Fruit fly (Drosophila melanogaster) whole organism, embryonic: ENCODE measurements around the gene p115.

Experiments used
- Atf-2 ChIP-seq: fragments of 200-800 bp; sonication (Bioruptor generic); optimal IDR thresholded peaks from 2 replicates; lab custom pipeline; 2016; ENCODE audit warnings: missing biosample characterization, missing genetic modification characterization
- CG10267 ChIP-seq: fragments of 200-800 bp; sonication (Bioruptor generic); optimal IDR thresholded peaks from 2 replicates; lab custom pipeline; 2018; ENCODE audit warnings: missing biosample characterization, mild to moderate bottlenecking, missing genetic modification characterization, moderate library complexity
- CG10543 ChIP-seq: fragments of 200-800 bp; sonication (Bioruptor generic); optimal IDR thresholded peaks from 3 replicates; lab custom pipeline; 2017; ENCODE audit warnings: missing biosample characterization, mild to moderate bottlenecking, missing genetic modification characterization, moderate library complexity
- CG10654 ChIP-seq: fragments of 200-800 bp; sonication (Bioruptor generic); optimal IDR thresholded peaks from 2 replicates; lab custom pipeline; 2016; ENCODE audit warnings: missing biosample characterization, missing genetic modification characterization
- CG11247 ChIP-seq: fragments of 200-800 bp; sonication (Bioruptor generic); IDR thresholded peaks from 2 replicates; pipeline ENCODE4 v1.3.6; 2022; ENCODE audit warnings: missing biosample characterization, missing genetic modification characterization
- CG1233 ChIP-seq: fragments of 200-800 bp; sonication (Bioruptor generic); optimal IDR thresholded peaks from 4 replicates; lab custom pipeline; 2018; ENCODE audit warnings: missing biosample characterization, mild to moderate bottlenecking, missing genetic modification characterization
- CG13287 ChIP-seq: fragments of 200-800 bp; sonication (Bioruptor generic); IDR thresholded peaks from 2 replicates; pipeline ENCODE4 v1.3.6; 2022; ENCODE audit warnings: missing biosample characterization, missing genetic modification characterization; ENCODE audit not compliant: partially characterized antibody
- CG13424 ChIP-seq: fragments of 200-800 bp; sonication (Bioruptor generic); optimal IDR thresholded peaks from 2 replicates; lab custom pipeline; 2019; ENCODE audit warnings: missing biosample characterization, mild to moderate bottlenecking, missing genetic modification characterization, moderate library complexity
- CG14050 ChIP-seq: fragments of 200-800 bp; sonication (Bioruptor generic); IDR thresholded peaks from 3 replicates; pipeline ENCODE4 v1.3.6; 2022; ENCODE audit warnings: missing biosample characterization, missing genetic modification characterization
- CG15011 ChIP-seq: fragments of 200-800 bp; sonication (Bioruptor generic); optimal IDR thresholded peaks from 3 replicates; lab custom pipeline; 2018; ENCODE audit warnings: missing biosample characterization, mild to moderate bottlenecking, missing genetic modification characterization
- CG16779 ChIP-seq: fragments of 200-800 bp; sonication (Bioruptor generic); IDR thresholded peaks from 2 replicates; pipeline ENCODE4 v1.3.6; 2022; ENCODE audit warnings: missing biosample characterization, missing genetic modification characterization
- CG17568 ChIP-seq: fragments of 200-800 bp; sonication (Bioruptor generic); optimal IDR thresholded peaks from 2 replicates; lab custom pipeline; 2018; ENCODE audit warnings: missing biosample characterization, mild to moderate bottlenecking, missing genetic modification characterization, moderate library complexity
- CG1832 ChIP-seq: fragments of 200-800 bp; sonication (Bioruptor generic); optimal IDR thresholded peaks from 2 replicates; lab custom pipeline; 2017; ENCODE audit warnings: missing biosample characterization, mild to moderate bottlenecking, missing genetic modification characterization, inconsistent platforms
- CG2712 ChIP-seq: fragments of 200-800 bp; optimal IDR thresholded peaks from 3 replicates; lab custom pipeline; 2019; ENCODE audit warnings: missing biosample characterization, mild to moderate bottlenecking, missing genetic modification characterization, moderate library complexity
- CG3726 ChIP-seq: fragments of 200-800 bp; sonication (Bioruptor generic); IDR thresholded peaks from 3 replicates; pipeline ENCODE4, ENCODE4 v1.3.6; 2022; ENCODE audit warnings: missing biosample characterization, missing genetic modification characterization
- CG5180 ChIP-seq: fragments of 200-800 bp; sonication (Bioruptor generic); optimal IDR thresholded peaks from 3 replicates; lab custom pipeline; 2017; ENCODE audit warnings: missing biosample characterization, missing genetic modification characterization, mild to moderate bottlenecking, moderate library complexity, missing genetic modification reagents
- CG6254 ChIP-seq: fragments of 200-800 bp; sonication (Bioruptor generic); optimal IDR thresholded peaks from 3 replicates; lab custom pipeline; 2017; ENCODE audit warnings: mild to moderate bottlenecking, missing biosample characterization, missing genetic modification reagents, missing genetic modification characterization
- CG8359 ChIP-seq: fragments of 200-800 bp; sonication (Bioruptor generic); optimal IDR thresholded peaks from 2 replicates; lab custom pipeline; 2017; ENCODE audit warnings: missing biosample characterization, mild to moderate bottlenecking, missing genetic modification characterization, borderline replicate concordance
- Chrac-16 ChIP-seq: fragments of 200-800 bp; sonication (Bioruptor generic); optimal IDR thresholded peaks from 3 replicates; lab custom pipeline; 2016; ENCODE audit warnings: missing biosample characterization, missing genetic modification characterization
- Doc3 ChIP-seq: fragments of 200-800 bp; sonication (Bioruptor generic); IDR thresholded peaks from 3 replicates; pipeline ENCODE4 v1.3.6; 2022; ENCODE audit warnings: missing biosample characterization, missing genetic modification characterization; ENCODE audit not compliant: partially characterized antibody
- Eip74EF ChIP-seq, 2 experiments: fragments of 200-800 bp in 1 of 2; fragments of >200 bp in 1 of 2; sonication (Bioruptor generic) in 1 of 2; optimal IDR thresholded peaks; 2 replicates each; lab custom pipeline; 2017 to 2019; ENCODE audit warnings: missing biosample characterization in 2 of 2, missing genetic modification characterization in 2 of 2, mild to moderate bottlenecking in 1 of 2, moderate library complexity in 1 of 2
- Fer1 ChIP-seq: fragments of 200-800 bp; sonication (Bioruptor generic); optimal IDR thresholded peaks from 2 replicates; lab custom pipeline; 2017; ENCODE audit warnings: missing biosample characterization, mild to moderate bottlenecking, missing genetic modification characterization
- Fer2 ChIP-seq: fragments of 200-800 bp; sonication (Bioruptor generic); optimal IDR thresholded peaks from 2 replicates; lab custom pipeline; 2018; ENCODE audit warnings: missing biosample characterization, mild to moderate bottlenecking, missing genetic modification characterization, moderate library complexity
- Fer3 ChIP-seq: fragments of 200-800 bp; sonication (Bioruptor generic); optimal IDR thresholded peaks from 2 replicates; lab custom pipeline; 2018; ENCODE audit warnings: missing biosample characterization, mild to moderate bottlenecking, missing genetic modification characterization, moderate library complexity
- Myb ChIP-seq: fragments of 200-800 bp; sonication (Bioruptor generic); optimal IDR thresholded peaks from 2 replicates; lab custom pipeline; 2016; ENCODE audit warnings: missing biosample characterization, missing genetic modification characterization
- Opbp ChIP-seq: fragments of 200-800 bp; sonication (Bioruptor generic); IDR thresholded peaks from 3 replicates; pipeline ENCODE4 v1.3.6; 2022; ENCODE audit warnings: missing biosample characterization, missing genetic modification characterization; ENCODE audit not compliant: partially characterized antibody
- bowl ChIP-seq: fragments of 200-800 bp; sonication (Bioruptor generic); IDR thresholded peaks from 2 replicates; pipeline ENCODE4 v1.3.6; 2022; ENCODE audit warnings: missing biosample characterization, missing genetic modification characterization
- cato ChIP-seq: fragments of 200-800 bp; sonication (Bioruptor generic); optimal IDR thresholded peaks from 2 replicates; lab custom pipeline; 2016; ENCODE audit warnings: missing biosample characterization, missing genetic modification characterization, borderline replicate concordance
- crp ChIP-seq, 2 experiments: fragments of 200-800 bp; sonication (Bioruptor generic); optimal IDR thresholded peaks; 2 replicates in 1 of 2; 3 replicates in 1 of 2; lab custom pipeline; 2017; ENCODE audit warnings: missing biosample characterization in 2 of 2, missing genetic modification characterization in 2 of 2, mild to moderate bottlenecking in 1 of 2, moderate library complexity in 1 of 2
- dmrt11E ChIP-seq: fragments of 200-800 bp; sonication (Bioruptor generic); optimal IDR thresholded peaks from 3 replicates; lab custom pipeline; 2018; ENCODE audit warnings: missing biosample characterization, mild to moderate bottlenecking, missing genetic modification characterization, moderate library complexity
- ems ChIP-seq: fragments of 200-800 bp; sonication (Bioruptor generic); optimal IDR thresholded peaks from 3 replicates; lab custom pipeline; 2016; ENCODE audit warnings: missing biosample characterization, missing genetic modification characterization
- ewg ChIP-seq: fragments of 200-800 bp; sonication (Bioruptor generic); optimal IDR thresholded peaks from 3 replicates; lab custom pipeline; 2017; ENCODE audit warnings: mild to moderate bottlenecking, missing biosample characterization, missing genetic modification reagents, missing genetic modification characterization
- exex ChIP-seq: fragments of 200-800 bp; sonication (Bioruptor generic); optimal IDR thresholded peaks from 4 replicates; lab custom pipeline; 2018; ENCODE audit warnings: missing biosample characterization, mild to moderate bottlenecking, missing genetic modification characterization, moderate library complexity
- eyg ChIP-seq: fragments of 200-800 bp; sonication (Bioruptor generic); optimal IDR thresholded peaks from 3 replicates; lab custom pipeline; 2016; ENCODE audit warnings: missing biosample characterization, missing genetic modification characterization
- fd3F ChIP-seq: fragments of 200-800 bp; sonication (Bioruptor generic); optimal IDR thresholded peaks from 2 replicates; lab custom pipeline; 2018; ENCODE audit warnings: missing biosample characterization, mild to moderate bottlenecking, missing genetic modification characterization, moderate library complexity
- gfzf ChIP-seq: fragments of 200-800 bp; sonication (Bioruptor generic); optimal IDR thresholded peaks from 2 replicates; lab custom pipeline; 2016; ENCODE audit warnings: missing biosample characterization, mild to moderate bottlenecking, missing genetic modification characterization, moderate library complexity
- grn ChIP-seq: fragments of 200-800 bp; sonication (Bioruptor generic); optimal IDR thresholded peaks from 3 replicates; lab custom pipeline; 2017; ENCODE audit warnings: missing biosample characterization, missing genetic modification characterization
- gt ChIP-seq: fragments of 200-800 bp; sonication (Bioruptor generic); IDR thresholded peaks from 2 replicates; pipeline ENCODE4 v1.3.6; 2022; ENCODE audit warnings: missing biosample characterization, missing genetic modification characterization
- jing ChIP-seq: fragments of 200-800 bp; sonication (Bioruptor generic); optimal IDR thresholded peaks from 2 replicates; lab custom pipeline; 2018; ENCODE audit warnings: missing biosample characterization, mild to moderate bottlenecking, missing genetic modification characterization
- mld ChIP-seq: fragments of 200-800 bp; sonication (Bioruptor generic); IDR thresholded peaks from 3 replicates; pipeline ENCODE4 v1.3.6; 2022; ENCODE audit warnings: missing biosample characterization, missing genetic modification characterization; ENCODE audit not compliant: partially characterized antibody
- nau ChIP-seq: fragments of 200-800 bp; sonication (Bioruptor generic); optimal IDR thresholded peaks from 3 replicates; lab custom pipeline; 2017; ENCODE audit warnings: missing biosample characterization, mild to moderate bottlenecking, missing genetic modification characterization, missing genetic modification reagents
- nerfin-2 ChIP-seq: fragments of 200-800 bp; sonication (Bioruptor generic); IDR thresholded peaks from 2 replicates; pipeline ENCODE4 v1.3.6; 2022; ENCODE audit warnings: missing biosample characterization, missing genetic modification characterization; ENCODE audit not compliant: partially characterized antibody
- repo ChIP-seq: fragments of 200-800 bp; sonication (Bioruptor generic); optimal IDR thresholded peaks from 2 replicates; lab custom pipeline; 2016; ENCODE audit warnings: missing biosample characterization, missing genetic modification characterization
- run ChIP-seq: fragments of 200-800 bp; sonication (Bioruptor generic); optimal IDR thresholded peaks from 3 replicates; lab custom pipeline; 2018; ENCODE audit warnings: missing biosample characterization, mild to moderate bottlenecking, missing genetic modification characterization
- salm ChIP-seq: fragments of 200-800 bp; sonication (Bioruptor generic); optimal IDR thresholded peaks from 2 replicates; lab custom pipeline; 2018; ENCODE audit warnings: missing biosample characterization, mild to moderate bottlenecking, missing genetic modification characterization
- tin ChIP-seq: fragments of 200-800 bp; sonication (Bioruptor generic); optimal IDR thresholded peaks from 3 replicates; lab custom pipeline; 2016; ENCODE audit warnings: missing biosample characterization, missing genetic modification characterization
- zen ChIP-seq: fragments of 200-800 bp; sonication (Bioruptor generic); optimal IDR thresholded peaks from 3 replicates; lab custom pipeline; 2018; ENCODE audit warnings: missing biosample characterization, mild to moderate bottlenecking, missing genetic modification characterization, moderate library complexity

The p115 gene

DNA sequence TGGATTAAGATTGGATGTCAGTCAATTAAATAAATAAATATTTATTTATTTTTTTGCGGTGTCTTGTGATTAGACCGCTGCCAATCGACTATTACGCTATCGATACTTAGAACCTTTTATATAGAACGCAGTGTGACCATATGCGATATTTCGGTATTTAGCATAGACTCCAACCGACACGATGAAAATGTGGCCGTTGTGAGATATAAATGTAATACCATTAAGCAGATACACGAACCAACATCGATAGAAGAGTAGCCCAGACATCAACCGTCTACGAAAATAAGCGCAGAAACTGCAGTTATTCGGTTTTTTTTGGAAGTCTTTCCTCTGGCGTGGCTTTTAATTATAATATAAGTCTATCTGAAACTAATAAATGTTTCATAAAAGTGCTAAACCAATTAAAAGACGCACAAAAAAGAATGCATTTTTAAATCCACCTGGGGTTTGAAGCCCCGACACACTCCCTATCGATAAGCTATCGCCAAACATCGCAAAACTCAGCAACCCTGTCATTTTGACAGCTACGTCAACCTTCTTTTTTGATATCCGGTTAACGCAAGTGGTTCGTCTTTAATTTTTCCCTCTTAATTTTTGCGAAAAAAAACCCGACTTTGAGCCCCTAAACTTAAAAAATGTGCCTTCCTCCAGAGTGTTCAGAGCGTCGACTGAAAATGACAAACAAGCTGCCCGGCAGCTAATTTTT, 39.5 kb downstream of the p115 start, which contains the start of the genes Dhdds and RpS14a (continued):
- no peak for TF ChIP-seq mld (GFP tag; lab: Robert Waterston, UW)
- peak; percentile 17 for TF ChIP-seq tin (GFP tag; lab: Kevin White, UChicago)
- peak; percentile 69; the same call in 2 of the 3 replicates for TF ChIP-seq Doc3 (GFP tag; lab: Robert Waterston, UW)
- peak; percentile 25 for TF ChIP-seq zen (tag; lab: Kevin White, UChicago)
- peak; percentile 17 for TF ChIP-seq Atf-2
- TF ChIP-seq CG16779 = no peak
- TF ChIP-seq dmrt11E (tag; lab: Kevin White, UChicago) = peak; percentile 54
- peak; percentile 67 for TF ChIP-seq Fer1 (GFP tag; lab: Kevin White, UChicago)
- TF ChIP-seq repo = no peak
- TF ChIP-seq CG13424 (tag; lab: Kevin White, UChicago) = peak; percentile 15
- no peak for TF ChIP-seq bowl (GFP tag; lab: Robert Waterston, UW)
- TF ChIP-seq CG14050 = no peak
- TF ChIP-seq Eip74EF (GFP tag; optimal IDR thresholded peaks at IDR 0.05; lab: Kevin White, UChicago) = peak in 1 of 2 experiments; percentile 34
- peak; percentile 59 for TF ChIP-seq CG1233 (GFP tag; lab: Kevin White, UChicago)
- TF ChIP-seq CG8359 = peak; percentile 6
- TF ChIP-seq nau (GFP tag; lab: Kevin White, UChicago) = peak; percentile 75
- peak; percentile 5 for TF ChIP-seq grn (GFP tag; lab: Kevin White, UChicago)
- TF ChIP-seq CG13287 = peak; percentile 76
- peak; percentile 49 for TF ChIP-seq CG15011 (GFP tag; lab: Kevin White, UChicago)
- TF ChIP-seq salm (tag; lab: Kevin White, UChicago) = peak; percentile 56
- TF ChIP-seq CG5180 (GFP tag; lab: Kevin White, UChicago) = no peak
- TF ChIP-seq exex (tag; lab: Kevin White, UChicago) = no peak
- peak; percentile 89 for TF ChIP-seq gfzf (GFP tag; lab: Kevin White, UChicago)
- no peak for TF ChIP-seq jing (GFP tag; lab: Kevin White, UChicago)
- peak; percentile 50 for TF ChIP-seq eyg
- peak; percentile 43 for TF ChIP-seq cato (GFP tag; lab: Kevin White, UChicago)
- no peak for TF ChIP-seq CG3726 (GFP tag; lab: Robert Waterston, UW)
- peak; percentile 24; the same call in 1 of the 2 replicates for TF ChIP-seq nerfin-2 (GFP tag; lab: Robert Waterston, UW)
- peak; percentile 68 for TF ChIP-seq Opbp (GFP tag; lab: Robert Waterston, UW)
- no peak for TF ChIP-seq Fer2 (tag; lab: Kevin White, UChicago)
- TF ChIP-seq ems (GFP tag; lab: Kevin White, UChicago) = no peak
- no peak for TF ChIP-seq run (tag; lab: Kevin White, UChicago)
- TF ChIP-seq CG2712 (tag; lab: Kevin White, UChicago) = peak; percentile 66
- peak; percentile 36 for TF ChIP-seq CG10654 (GFP tag; lab: Kevin White, UChicago)
- TF ChIP-seq fd3F = peak; percentile 16
- TF ChIP-seq crp (GFP tag; optimal IDR thresholded peaks at IDR 0.05; lab: Kevin White, UChicago) = peak in 1 of 2 experiments; percentile 47
- TF ChIP-seq CG6254 (GFP tag; lab: Kevin White, UChicago) = no peak
- no peak for TF ChIP-seq gt
- TF ChIP-seq Fer3 (tag; lab: Kevin White, UChicago) = peak; percentile 24
- peak; percentile 71 for TF ChIP-seq CG10267
- TF ChIP-seq CG17568 (GFP tag; lab: Kevin White, UChicago) = peak; percentile 78
- peak; percentile 50 for TF ChIP-seq Myb (GFP tag; lab: Kevin White, UChicago)
- no peak for TF ChIP-seq CG11247
- TF ChIP-seq CG1832 (GFP tag; lab: Kevin White, UChicago) = no peak
- peak; percentile 44 for TF ChIP-seq ewg (GFP tag; lab: Kevin White, UChicago)
- peak; percentile 10 for TF ChIP-seq Chrac-16 (GFP tag; lab: Kevin White, UChicago)
- peak; percentile 65 for TF ChIP-seq CG10543 (GFP tag; lab: Kevin White, UChicago)
